Fruit fly (Drosophila melanogaster): ENCODE data around the gene JhI-21.

Gene JhI-21

dm6 chr2L:12007331-12007791, 48.5 kb downstream of the JhI-21 start (continued):
- TF ChIP-seq Hr78 (GFP tag; optimal IDR thresholded peaks at IDR 0.05) (peak in 1 of 2 experiments; percentile 94), CG15696 (tag; optimal IDR thresholded peaks at IDR 0.05) (peak; percentile 11), H2.0 (GFP tag; IDR thresholded peaks at IDR 0.05) (no peak), HLH3B (GFP tag; IDR thresholded peaks at IDR 0.05) (no peak), Nf-YB (GFP tag; optimal IDR thresholded peaks at IDR 0.05) (peak; percentile 94), zfh1 (GFP tag; IDR thresholded peaks at IDR 0.05) (no peak)

- peak; percentile 88 for TF ChIP-seq trh (GFP tag; optimal IDR thresholded peaks at IDR 0.05)
- peak; percentile 98 for TF ChIP-seq CG7839 (tag; optimal IDR thresholded peaks at IDR 0.05)
- peak; percentile 11 for TF ChIP-seq CG9876 (GFP tag; optimal IDR thresholded peaks at IDR 0.05)
- no peak for TF ChIP-seq chm (GFP tag; IDR thresholded peaks at IDR 0.05)
- peak; percentile 92 for TF ChIP-seq Fer3 (tag; optimal IDR thresholded peaks at IDR 0.05)
- TF ChIP-seq odd (GFP tag; optimal IDR thresholded peaks at IDR 0.05) = peak; percentile 97
- no peak for TF ChIP-seq sisA (GFP tag; IDR thresholded peaks at IDR 0.05)
- TF ChIP-seq CG31441 (GFP tag; IDR thresholded peaks at IDR 0.05) = no peak
- peak; percentile 53 for TF ChIP-seq bab2 (GFP tag; optimal IDR thresholded peaks at IDR 0.05)
- peak; percentile 96 for TF ChIP-seq CG15269 (tag; optimal IDR thresholded peaks at IDR 0.05)
- TF ChIP-seq crp (GFP tag; optimal IDR thresholded peaks at IDR 0.05) = peak in 1 of 2 experiments; percentile 58
- no peak for TF ChIP-seq Trl (optimal IDR thresholded peaks at IDR 0.05)
- TF ChIP-seq Trl (GFP tag; optimal IDR thresholded peaks at IDR 0.05) = peak; percentile 59
- TF ChIP-seq CG1792 (GFP tag; optimal IDR thresholded peaks at IDR 0.05) = peak; percentile 46
- TF ChIP-seq CG7357 (GFP tag; IDR thresholded peaks at IDR 0.05) = peak; percentile 85
- TF ChIP-seq Side (GFP tag; optimal IDR thresholded peaks at IDR 0.05) = peak; percentile 34
- TF ChIP-seq CG17568 (GFP tag; optimal IDR thresholded peaks at IDR 0.05) = peak; percentile 80
- peak; percentile 98 for TF ChIP-seq CG12391 (tag; optimal IDR thresholded peaks at IDR 0.05)
- peak; percentile 99 for TF ChIP-seq CG7556 (GFP tag; optimal IDR thresholded peaks at IDR 0.05)
- TF ChIP-seq CG8290 (GFP tag; optimal IDR thresholded peaks at IDR 0.05) = peak; percentile 94
- peak in 1 of 2 experiments; percentile 64 for TF ChIP-seq CG8290 (tag; optimal IDR thresholded peaks at IDR 0.05)
- peak; percentile 96 for TF ChIP-seq dmrt99B (tag; optimal IDR thresholded peaks at IDR 0.05)
- TF ChIP-seq CG11504 (tag; optimal IDR thresholded peaks at IDR 0.05) = peak; percentile 96
- TF ChIP-seq insv (GFP tag; optimal IDR thresholded peaks at IDR 0.05) = peak in 1 of 2 experiments; percentile 47
- peak; percentile 81 for TF ChIP-seq sqz (GFP tag; optimal IDR thresholded peaks at IDR 0.05)
- peak in 1 of 2 experiments; percentile 79 for TF ChIP-seq pan (optimal IDR thresholded peaks at IDR 0.05)
- TF ChIP-seq pan (GFP tag; optimal IDR thresholded peaks at IDR 0.05 in 1 of 2, IDR thresholded peaks at IDR 0.05 in 1 of 2) = peak in 1 of 2 experiments; percentile 69
- TF ChIP-seq Lpt (GFP tag; optimal IDR thresholded peaks at IDR 0.05) = no peak
- peak; percentile 94 for TF ChIP-seq tap (tag; optimal IDR thresholded peaks at IDR 0.05)
- peak; percentile 13 for TF ChIP-seq NC2β (GFP tag; optimal IDR thresholded peaks at IDR 0.05)
- TF ChIP-seq seq (GFP tag; IDR thresholded peaks at IDR 0.05) = no peak
- no peak for TF ChIP-seq ci (GFP tag; IDR thresholded peaks at IDR 0.05)
- TF ChIP-seq lbe (GFP tag; optimal IDR thresholded peaks at IDR 0.05) = peak; percentile 73
- TF ChIP-seq Chrac-16 (GFP tag; optimal IDR thresholded peaks at IDR 0.05) = peak; percentile 90
- peak; percentile 89 for TF ChIP-seq ATbp (GFP tag; optimal IDR thresholded peaks at IDR 0.05)
- no peak for TF ChIP-seq Dfd (GFP tag; optimal IDR thresholded peaks at IDR 0.05)
- no peak for TF ChIP-seq hb (GFP tag; IDR thresholded peaks at IDR 0.05; ENCODE audit: partially characterized antibody)
- no peak for TF ChIP-seq E2f2 (GFP tag; IDR thresholded peaks at IDR 0.05)
- TF ChIP-seq gsb-n (tag; optimal IDR thresholded peaks at IDR 0.05) = peak; percentile 95
- TF ChIP-seq slp2 (GFP tag; optimal IDR thresholded peaks at IDR 0.05) = peak; percentile 70
- TF ChIP-seq Hand (GFP tag; optimal IDR thresholded peaks at IDR 0.05) = peak; percentile 94
- peak; percentile 72 for TF ChIP-seq CG2116 (GFP tag; optimal IDR thresholded peaks at IDR 0.05)
These were observed 49.2 kb downstream of the JhI-21 start for dm6 chr2L:12006397-12007330.
